Fruit fly (Drosophila melanogaster): Measurements from ENCODE around the gene CG3040.

dm6 chrX:6974221-6974620 is 1.0 kb upstream of the CG3040 start:
- TF ChIP-seq ovo (GFP tag; optimal IDR thresholded peaks at IDR 0.05) (no peak), CG1620 (GFP tag; optimal IDR thresholded peaks at IDR 0.05) (no peak), CG33017 (tag; optimal IDR thresholded peaks at IDR 0.05) (no peak), Clk (GFP tag; optimal IDR thresholded peaks at IDR 0.05) (no peak), kay (GFP tag; ENCODE audit: borderline replicate concordance) (no peak), Crg-1 (GFP tag; optimal IDR thresholded peaks at IDR 0.05) (no peak), Hr96 (GFP tag; optimal IDR thresholded peaks at IDR 0.05) (no peak), tj (GFP tag; optimal IDR thresholded peaks at IDR 0.05) (no peak), CG7101 (tag; optimal IDR thresholded peaks at IDR 0.05) (no peak), CG7045 (GFP tag; optimal IDR thresholded peaks at IDR 0.05) (no peak), cic (GFP tag; optimal IDR thresholded peaks at IDR 0.05) (no peak), CG11617 (GFP tag; optimal IDR thresholded peaks at IDR 0.05) (no peak), CG12768 (GFP tag; optimal IDR thresholded peaks at IDR 0.05) (no peak), bab1 (GFP tag; optimal IDR thresholded peaks at IDR 0.05) (no peak)
